Worm (Caenorhabditis elegans): Measurements from ENCODE around the gene Y67D8C.7.
A peak's percentile ranks its signal among the peaks of the same experiment; 100 is the strongest.

The Y67D8C.7 gene

ce11 chrIV:3066834-3067233, at the start of gene Y67D8C.7:
TSS of gene Y67D8C.7 (minus strand) at chrIV:3066934.
- TF ChIP-seq nhr-85 (tag) (peak; percentile 24), hlh-17 (GFP tag; optimal IDR thresholded peaks at IDR 0.05; ENCODE audit: borderline replicate concordance) (no peak)

DNA sequence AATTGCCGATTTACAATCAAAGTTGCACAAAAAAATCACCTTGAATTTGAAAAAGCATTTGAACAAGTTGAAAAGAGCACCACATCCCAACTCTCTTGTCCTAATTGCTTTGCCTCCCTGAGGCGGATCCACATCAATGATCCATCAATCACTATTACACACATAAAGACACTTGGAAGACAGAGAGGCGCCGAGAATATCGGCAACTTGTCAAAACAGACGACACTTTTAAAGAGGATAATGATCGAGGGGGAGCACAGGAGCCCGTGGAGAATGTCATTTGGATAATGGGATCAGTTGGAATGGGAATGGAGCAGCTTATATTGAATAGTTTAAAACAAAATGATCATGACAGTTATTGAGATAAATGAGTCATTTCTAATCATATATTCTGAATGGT, 34.5 kb upstream of the Y67D8C.7 start:
- TF ChIP-seq rnt-1 (tag; optimal IDR thresholded peaks at IDR 0.05) (peak; percentile 39), nhr-28 (tag; optimal IDR thresholded peaks at IDR 0.05) (no peak), unc-30 (tag; optimal IDR thresholded peaks at IDR 0.05) (no peak), pqm-1 (tag; optimal IDR thresholded peaks at IDR 0.05) (no peak)

- TF ChIP-seq unc-30 (tag; optimal IDR thresholded peaks at IDR 0.05), result no peak
- no peak for TF ChIP-seq nhr-47 (tag; optimal IDR thresholded peaks at IDR 0.05)
- TF ChIP-seq sup-37 (GFP tag; optimal IDR thresholded peaks at IDR 0.05), result no peak
- peak; percentile 69 for TF ChIP-seq lin-14 (GFP tag; optimal IDR thresholded peaks at IDR 0.05)
- TF ChIP-seq rnt-1 (tag; optimal IDR thresholded peaks at IDR 0.05), result peak; percentile 3
- TF ChIP-seq nhr-85 (tag), result peak; percentile 53
Measured at ce11 chrIV:3097019-3097418, 30.3 kb upstream of the Y67D8C.7 start.

DNA sequence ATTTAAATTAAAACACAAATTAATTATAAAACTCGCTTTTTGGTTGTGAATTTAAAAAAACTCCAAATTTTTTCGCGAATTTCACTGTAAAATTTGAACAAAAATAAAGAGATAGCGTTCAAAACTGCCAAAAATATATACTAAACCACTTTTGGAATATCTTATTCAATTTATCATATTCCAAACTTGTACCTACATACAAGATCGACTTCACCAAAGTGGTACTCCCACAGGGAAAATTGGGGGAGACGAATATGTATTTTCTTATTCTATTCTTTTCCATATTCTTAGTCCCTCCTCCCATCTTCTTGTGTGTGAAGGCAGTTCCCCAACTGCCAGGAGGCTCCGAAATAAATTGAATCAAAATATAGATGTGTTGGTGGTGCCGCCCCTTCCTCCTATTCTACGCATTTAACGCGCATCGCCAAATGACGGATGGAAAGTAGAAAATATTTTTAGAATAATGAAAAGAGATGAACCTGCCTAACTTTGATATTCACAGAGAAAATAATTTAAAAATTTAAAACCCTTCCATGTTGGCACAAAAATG, 29.3 kb upstream of the Y67D8C.7 start:
- TF ChIP-seq ces-1 (GFP tag; optimal IDR thresholded peaks at IDR 0.05) (peak; percentile 53), Y116A8C.19 (tag; optimal IDR thresholded peaks at IDR 0.05; ENCODE audit: borderline replicate concordance) (no peak), efl-1 (optimal IDR thresholded peaks at IDR 0.05) (no peak), efl-1 (GFP tag; optimal IDR thresholded peaks at IDR 0.05 in 1 of 2) (peak in 1 of 2 experiments; percentile 92)

DNA sequence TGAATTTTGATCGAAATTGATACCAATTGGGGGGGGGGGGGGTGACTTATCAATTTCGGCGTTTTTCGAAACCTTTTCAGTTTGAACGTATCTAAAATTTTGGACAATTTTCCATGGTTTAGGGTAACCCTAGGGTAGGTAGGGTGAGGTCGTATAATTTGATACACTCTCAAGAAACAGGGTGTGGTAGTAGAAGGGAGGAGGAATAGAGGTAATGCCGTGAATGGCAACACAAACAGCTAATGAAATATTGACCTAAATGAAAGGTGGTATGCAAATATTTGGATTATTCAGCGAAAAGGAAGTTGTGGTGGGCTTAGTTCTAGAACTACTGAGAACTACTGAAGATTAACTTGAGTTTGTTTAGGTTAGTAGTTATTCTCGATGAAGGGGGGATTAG, 26.2 kb upstream of the Y67D8C.7 start:
- no peak for TF ChIP-seq snpc-4 (tag; optimal IDR thresholded peaks at IDR 0.05)
- TF ChIP-seq tbx-2 (tag; optimal IDR thresholded peaks at IDR 0.05), result no peak
- TF ChIP-seq xbp-1 (tag; optimal IDR thresholded peaks at IDR 0.05), result no peak
- TF ChIP-seq skn-1 (tag; optimal IDR thresholded peaks at IDR 0.05), result no peak
- TF ChIP-seq snu-23 (GFP tag; optimal IDR thresholded peaks at IDR 0.05), result no peak
- TF ChIP-seq unc-30 (tag; optimal IDR thresholded peaks at IDR 0.05), result no peak
- TF ChIP-seq irx-1 (tag; optimal IDR thresholded peaks at IDR 0.05), result no peak
- TF ChIP-seq ceh-8 (GFP tag; optimal IDR thresholded peaks at IDR 0.05), result no peak
- no peak for TF ChIP-seq fos-1 (tag; optimal IDR thresholded peaks at IDR 0.05)
- TF ChIP-seq aha-1 (tag; optimal IDR thresholded peaks at IDR 0.05), result no peak
- TF ChIP-seq ceh-88 (GFP tag; IDR thresholded peaks at IDR 0.05), result no peak
- no peak for TF ChIP-seq dpl-1 (GFP tag; optimal IDR thresholded peaks at IDR 0.05)
- TF ChIP-seq ceh-82 (tag; optimal IDR thresholded peaks at IDR 0.05), result no peak
- no peak for TF ChIP-seq ztf-11 (tag; optimal IDR thresholded peaks at IDR 0.05)
- TF ChIP-seq tlp-1 (tag; optimal IDR thresholded peaks at IDR 0.05), result no peak

- no peak for TF ChIP-seq lin-13 (GFP tag; optimal IDR thresholded peaks at IDR 0.05)
Measured at ce11 chrIV:3091112-3091511, 24.4 kb upstream of the Y67D8C.7 start.

DNA sequence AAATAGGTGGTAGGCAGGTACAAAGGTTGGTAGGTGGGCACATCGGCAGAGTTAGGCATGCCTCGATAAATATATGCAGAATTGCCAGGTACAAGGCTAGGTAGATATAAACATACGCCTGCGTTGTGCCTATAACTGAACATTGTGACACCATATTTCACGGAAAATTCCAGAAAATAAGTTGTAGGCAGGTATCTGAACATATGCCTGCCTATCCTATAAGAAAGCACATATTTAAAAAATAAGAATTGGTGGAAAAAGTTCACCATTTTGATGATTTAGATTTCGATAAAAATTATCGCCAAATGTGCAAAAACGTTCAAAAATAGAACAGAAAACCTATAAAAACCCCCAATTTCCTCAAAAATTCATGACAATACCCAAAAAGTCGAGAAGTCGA, 22.9 kb upstream of the Y67D8C.7 start:
- no peak for TF ChIP-seq lin-35 (GFP tag; optimal IDR thresholded peaks at IDR 0.05)

ce11 chrIV:3086825-3087224, 20.1 kb upstream of the Y67D8C.7 start, which contains the start of gene Y67D8C.9:
TSS of gene Y67D8C.9 (minus strand) at chrIV:3086925.
- TF ChIP-seq ces-1 (GFP tag; optimal IDR thresholded peaks at IDR 0.05) (no peak), xbp-1 (tag; optimal IDR thresholded peaks at IDR 0.05) (no peak), lin-13 (GFP tag; optimal IDR thresholded peaks at IDR 0.05) (no peak), dpl-1 (GFP tag; optimal IDR thresholded peaks at IDR 0.05) (no peak), swsn-7 (tag; optimal IDR thresholded peaks at IDR 0.05) (no peak), sox-4 (tag; optimal IDR thresholded peaks at IDR 0.05) (no peak), nhr-90 (tag; optimal IDR thresholded peaks at IDR 0.05; ENCODE audit: poor library complexity) (no peak), hlh-17 (GFP tag; optimal IDR thresholded peaks at IDR 0.05; ENCODE audit: borderline replicate concordance) (no peak), fkh-4 (tag; optimal IDR thresholded peaks at IDR 0.05; ENCODE audit: borderline replicate concordance) (no peak), unc-86 (tag; optimal IDR thresholded peaks at IDR 0.05) (no peak), snu-23 (GFP tag; optimal IDR thresholded peaks at IDR 0.05) (no peak)

Measured in whole organism, L1 larva.